Fruit fly (Drosophila melanogaster): ENCODE data around the gene CG10591.

CG10591 gene

dm6 chr3L:5638542-5639045 lies 39.1 kb upstream of the CG10591 start:
- TF ChIP-seq CG9948 (tag; optimal IDR thresholded peaks at IDR 0.05) (no peak), CG13204 (GFP tag; optimal IDR thresholded peaks at IDR 0.05) (no peak), Pif1A (GFP tag; optimal IDR thresholded peaks at IDR 0.05) (no peak), CG10348 (GFP tag; IDR thresholded peaks at IDR 0.05) (no peak), CG12605 (GFP tag; IDR thresholded peaks at IDR 0.05) (no peak), CG4496 (GFP tag; IDR thresholded peaks at IDR 0.05) (no peak), CG14655 (GFP tag; optimal IDR thresholded peaks at IDR 0.05) (no peak), gl (tag; optimal IDR thresholded peaks at IDR 0.05) (no peak), CG15710 (tag; optimal IDR thresholded peaks at IDR 0.05) (no peak), Pif1B (GFP tag; optimal IDR thresholded peaks at IDR 0.05) (no peak), Ets98B (GFP tag; IDR thresholded peaks at IDR 0.05) (no peak), D1 (tag; optimal IDR thresholded peaks at IDR 0.05) (no peak), CG17806 (tag; optimal IDR thresholded peaks at IDR 0.05) (no peak), CG34367 (tag; optimal IDR thresholded peaks at IDR 0.05) (no peak), Snoo (tag; optimal IDR thresholded peaks at IDR 0.05) (no peak), fd96Ca (GFP tag; IDR thresholded peaks at IDR 0.05) (no peak), CG8159 (tag; optimal IDR thresholded peaks at IDR 0.05) (no peak), rn (GFP tag; IDR thresholded peaks at IDR 0.05) (no peak)

- TF ChIP-seq CG14655 (GFP tag; optimal IDR thresholded peaks at IDR 0.05) (peak; percentile 49), D1 (tag; optimal IDR thresholded peaks at IDR 0.05) (no peak), CG17806 (tag; optimal IDR thresholded peaks at IDR 0.05) (peak; percentile 59), Ets98B (GFP tag; IDR thresholded peaks at IDR 0.05) (no peak), fd96Ca (GFP tag; IDR thresholded peaks at IDR 0.05) (no peak), CG8301 (tag; optimal IDR thresholded peaks at IDR 0.05) (peak; percentile 47), Pif1A (GFP tag; optimal IDR thresholded peaks at IDR 0.05) (peak; percentile 63), CG12605 (GFP tag; IDR thresholded peaks at IDR 0.05) (no peak), gl (tag; optimal IDR thresholded peaks at IDR 0.05) (no peak), CG34367 (tag; optimal IDR thresholded peaks at IDR 0.05) (peak; percentile 36), Pif1B (GFP tag; optimal IDR thresholded peaks at IDR 0.05) (peak; percentile 16), rn (GFP tag; IDR thresholded peaks at IDR 0.05) (no peak), CG10348 (GFP tag; IDR thresholded peaks at IDR 0.05) (no peak), Snoo (tag; optimal IDR thresholded peaks at IDR 0.05) (peak; percentile 45), CG4496 (GFP tag; IDR thresholded peaks at IDR 0.05) (no peak), CG13204 (GFP tag; optimal IDR thresholded peaks at IDR 0.05) (no peak), CG15710 (tag; optimal IDR thresholded peaks at IDR 0.05) (peak; percentile 62), CG8159 (tag; optimal IDR thresholded peaks at IDR 0.05) (peak; percentile 76), EcR (GFP tag; optimal IDR thresholded peaks at IDR 0.05) (peak; percentile 67), CG9948 (tag; optimal IDR thresholded peaks at IDR 0.05) (peak; percentile 58), CG32121 (GFP tag; IDR thresholded peaks at IDR 0.05) (no peak)
Observed at dm6 chr3L:5637477-5637876, 38.0 kb upstream of the CG10591 start.

- TF ChIP-seq gl (tag; optimal IDR thresholded peaks at IDR 0.05) (no peak), fd96Ca (GFP tag; IDR thresholded peaks at IDR 0.05) (no peak; the same call in 2 of the 3 replicates), Pif1B (GFP tag; optimal IDR thresholded peaks at IDR 0.05) (no peak), Ets98B (GFP tag; IDR thresholded peaks at IDR 0.05) (no peak), CG14655 (GFP tag; optimal IDR thresholded peaks at IDR 0.05) (peak; percentile 42), CG8159 (tag; optimal IDR thresholded peaks at IDR 0.05) (peak; percentile 55), CG12605 (GFP tag; IDR thresholded peaks at IDR 0.05) (no peak), D1 (tag; optimal IDR thresholded peaks at IDR 0.05) (no peak), CG34367 (tag; optimal IDR thresholded peaks at IDR 0.05) (peak; percentile 23), CG32121 (GFP tag; IDR thresholded peaks at IDR 0.05) (no peak), CG4496 (GFP tag; IDR thresholded peaks at IDR 0.05) (no peak), CG17806 (tag; optimal IDR thresholded peaks at IDR 0.05) (peak; percentile 54), CG13204 (GFP tag; optimal IDR thresholded peaks at IDR 0.05) (peak; percentile 22), CG10348 (GFP tag; IDR thresholded peaks at IDR 0.05) (no peak), Snoo (tag; optimal IDR thresholded peaks at IDR 0.05) (no peak), CG8301 (tag; optimal IDR thresholded peaks at IDR 0.05) (peak; percentile 41), EcR (GFP tag; optimal IDR thresholded peaks at IDR 0.05) (peak; percentile 89), Pif1A (GFP tag; optimal IDR thresholded peaks at IDR 0.05) (peak; percentile 25), CG9948 (tag; optimal IDR thresholded peaks at IDR 0.05) (peak; percentile 50), rn (GFP tag; IDR thresholded peaks at IDR 0.05) (no peak), CG15710 (tag; optimal IDR thresholded peaks at IDR 0.05) (peak; percentile 29)
Observed at dm6 chr3L:5635237-5636025, 35.9 kb upstream of the CG10591 start.

- TF ChIP-seq CG17806 (tag; optimal IDR thresholded peaks at IDR 0.05) (no peak), EcR (GFP tag; optimal IDR thresholded peaks at IDR 0.05) (peak; percentile 98), fd96Ca (GFP tag; IDR thresholded peaks at IDR 0.05) (no peak), CG14655 (GFP tag; optimal IDR thresholded peaks at IDR 0.05) (no peak), CG10348 (GFP tag; IDR thresholded peaks at IDR 0.05) (no peak), CG34367 (tag; optimal IDR thresholded peaks at IDR 0.05) (no peak), gl (tag; optimal IDR thresholded peaks at IDR 0.05) (no peak), CG32121 (GFP tag; IDR thresholded peaks at IDR 0.05) (no peak), CG12605 (GFP tag; IDR thresholded peaks at IDR 0.05) (no peak), CG13204 (GFP tag; optimal IDR thresholded peaks at IDR 0.05) (peak; percentile 17), Pif1B (GFP tag; optimal IDR thresholded peaks at IDR 0.05) (no peak), CG8301 (tag; optimal IDR thresholded peaks at IDR 0.05) (no peak), Pif1A (GFP tag; optimal IDR thresholded peaks at IDR 0.05) (no peak), D1 (tag; optimal IDR thresholded peaks at IDR 0.05) (no peak), CG8159 (tag; optimal IDR thresholded peaks at IDR 0.05) (no peak), rn (GFP tag; IDR thresholded peaks at IDR 0.05) (no peak), CG9948 (tag; optimal IDR thresholded peaks at IDR 0.05) (no peak), Snoo (tag; optimal IDR thresholded peaks at IDR 0.05) (peak; percentile 3), CG4496 (GFP tag; IDR thresholded peaks at IDR 0.05) (0 out of 3 replicates have a peak, but pooled peaks have one; percentile 37)
Observed at dm6 chr3L:5634188-5634894, 34.8 kb upstream of the CG10591 start.

Measured in whole organism, pupa.